Worm (Caenorhabditis elegans) whole organism, L2 larva: Measurements from ENCODE around the gene C28C12.11.

Experiments
- ZK546.5 ChIP-seq: sonication (generic microtip); optimal IDR thresholded peaks from 2 replicates; lab custom pipeline; 2017; ENCODE audit warnings: missing biosample characterization, missing genetic modification characterization
- ama-1 ChIP-seq: fragments of 150-350 bp; optimal IDR thresholded peaks from 2 replicates; lab custom pipeline; 2018; ENCODE audit warnings: inconsistent platforms
- egl-27 ChIP-seq: sonication (generic microtip); optimal IDR thresholded peaks from 3 replicates; lab custom pipeline; 2017; ENCODE audit warnings: missing biosample characterization, missing genetic modification reagents, missing genetic modification characterization
- peb-1 ChIP-seq: fragments of 150-350 bp; optimal IDR thresholded peaks from 2 replicates; lab custom pipeline; 2014; ENCODE audit warnings: missing biosample characterization, missing genetic modification characterization
- ztf-11 ChIP-seq: sonication (generic microtip); optimal IDR thresholded peaks from 2 replicates; lab custom pipeline; 2017; ENCODE audit warnings: missing biosample characterization, missing genetic modification characterization

DNA sequence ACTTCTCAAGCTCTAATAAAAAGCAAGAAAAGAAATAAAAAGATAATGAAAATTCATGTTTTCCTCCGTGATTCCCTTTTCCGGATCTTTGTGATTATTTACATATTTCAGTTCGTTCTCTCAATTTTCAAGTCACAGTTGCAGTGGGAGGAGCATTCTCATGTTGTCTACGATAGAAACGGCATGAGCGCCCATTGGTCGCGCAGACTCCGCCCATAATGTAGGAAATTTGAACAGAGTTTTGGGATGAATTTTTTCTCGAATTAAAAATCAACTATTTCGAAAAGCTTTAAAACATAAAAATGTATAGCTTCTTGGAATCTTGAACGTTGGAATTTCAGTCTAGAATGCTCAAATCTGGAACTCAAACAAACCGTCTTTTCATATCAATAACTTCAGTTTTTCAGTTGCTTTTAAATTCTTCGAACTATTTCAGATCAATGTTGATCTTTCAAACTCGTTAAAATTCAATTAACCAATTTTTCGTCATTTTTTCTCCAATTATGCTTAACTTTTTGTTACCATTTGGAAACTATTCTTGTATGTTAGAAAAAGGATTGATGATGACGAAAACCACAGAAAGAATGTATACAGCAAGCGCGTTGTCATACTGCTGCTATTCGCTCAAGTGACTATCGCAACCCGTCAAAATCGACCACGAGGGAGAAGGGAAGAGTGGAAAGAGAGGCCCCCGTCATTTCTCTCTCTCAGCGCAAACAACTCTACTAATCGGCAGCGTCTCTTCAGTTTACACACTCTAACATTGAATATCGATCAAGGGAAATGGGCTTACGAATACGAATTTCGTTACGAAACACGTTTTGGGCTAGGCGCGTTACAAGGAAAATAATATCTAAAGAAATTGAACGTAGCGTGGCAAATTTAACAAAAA is 42.0 kb upstream of the C28C12.11 start:
- TF ChIP-seq ztf-11 (tag; lab: Kevin White, UChicago) (no peak), peb-1 (tag; lab: Kevin White, UChicago) (no peak), egl-27 (peak; percentile 84), ama-1 (peak; percentile 94), ZK546.5 (tag; lab: Kevin White, UChicago) (no peak)
